Worm (Caenorhabditis elegans) whole organism, L4/young adult: ENCODE measurements around the gene ZC132.3.

ENCODE experiments used
- dao-5 ChIP-seq: sonication (generic microtip); optimal IDR thresholded peaks from 2 replicates; lab custom pipeline; 2016; ENCODE audit warnings: missing genotype, missing genetic modification characterization, moderate library complexity, missing compliant biosample characterization
- him-1 ChIP-seq: sonication (generic microtip); optimal IDR thresholded peaks from 2 replicates; lab custom pipeline; 2016; ENCODE audit warnings: missing genotype, missing genetic modification reagents, missing genetic modification characterization, missing compliant biosample characterization

DNA sequence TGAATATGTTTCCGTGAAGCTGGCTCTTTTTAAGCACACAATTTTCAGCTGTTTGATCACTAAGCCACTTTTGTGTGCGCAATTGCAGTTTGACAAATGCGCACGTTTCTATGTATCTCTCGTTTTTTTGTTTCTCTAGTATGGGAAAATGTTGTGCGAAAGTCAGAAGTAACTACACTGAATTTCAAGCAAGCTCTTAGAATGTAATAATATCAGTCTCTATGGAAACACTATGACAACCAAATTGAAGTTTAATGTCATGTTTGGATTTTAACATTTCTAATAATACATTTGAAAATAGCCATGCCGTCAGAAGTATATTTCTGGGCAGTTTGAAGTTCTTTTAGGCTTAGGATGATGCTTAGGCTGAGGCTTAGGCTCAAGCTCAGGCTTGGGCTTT is 20.2 kb upstream of the ZC132.3 start, which contains the start of gene ZC132.9:
- TF ChIP-seq him-1 (tag; lab: Kevin White, UChicago) (no peak), dao-5 (no peak)
